Worm (Caenorhabditis elegans): Measurements from ENCODE around the gene F52E1.14.
"Not testable (repeated sequence)": the region's sequence is repeated elsewhere in the genome, so short reads cannot be mapped to it uniquely, and the experiment has no call there.

F52E1.14 gene

ce11 chrV:8340924-8341323, 42.8 kb upstream of the F52E1.14 start, which contains the start of gene C08D8.7:
Gene C08D8.7 (plus strand): TSS chrV:8341224.
- TF ChIP-seq ztf-4, pax-3, mep-1 (tag; optimal IDR thresholded peaks at IDR 0.05): not testable (repeated sequence)

ce11 chrV:8342416-8342815, 41.3 kb upstream of the F52E1.14 start:
- TF ChIP-seq vab-15 (tag; optimal IDR thresholded peaks at IDR 0.05) (no peak), fkh-8 (tag; optimal IDR thresholded peaks at IDR 0.05) (peak; percentile 38), egl-13 (tag; optimal IDR thresholded peaks at IDR 0.05) (peak; percentile 65), dsc-1 (tag; optimal IDR thresholded peaks at IDR 0.05) (peak; percentile 95), nhr-237 (tag; optimal IDR thresholded peaks at IDR 0.05) (no peak), sox-4 (tag; optimal IDR thresholded peaks at IDR 0.05) (peak; percentile 8), mdl-1 (tag; optimal IDR thresholded peaks at IDR 0.05) (no peak), swsn-7 (tag; optimal IDR thresholded peaks at IDR 0.05) (no peak), ceh-90 (tag; optimal IDR thresholded peaks at IDR 0.05) (no peak), pax-3 (tag; optimal IDR thresholded peaks at IDR 0.05) (peak; percentile 58), ceh-8 (GFP tag; optimal IDR thresholded peaks at IDR 0.05) (no peak), ceh-88 (GFP tag; IDR thresholded peaks at IDR 0.05) (no peak), ztf-11 (tag; optimal IDR thresholded peaks at IDR 0.05) (no peak), hlh-4 (tag; optimal IDR thresholded peaks at IDR 0.05) (no peak), nhr-19 (GFP tag; conservative IDR thresholded peaks at IDR 0.05) (no peak), nhr-47 (tag; optimal IDR thresholded peaks at IDR 0.05) (peak; percentile 44)

ce11 chrV:8345436-8345835, 38.3 kb upstream of the F52E1.14 start, which contains the start of gene C08D8.1:
Gene C08D8.1 (plus strand): TSS chrV:8345759.
- no peak for TF ChIP-seq nhr-47 (tag; optimal IDR thresholded peaks at IDR 0.05)
- TF ChIP-seq fkh-4 (tag; optimal IDR thresholded peaks at IDR 0.05; ENCODE audit: borderline replicate concordance) = no peak
- TF ChIP-seq nhr-237 (tag; optimal IDR thresholded peaks at IDR 0.05) = no peak
- TF ChIP-seq egl-27 (tag; optimal IDR thresholded peaks at IDR 0.05) = no peak
- no peak for TF ChIP-seq F16B12.6 (tag; optimal IDR thresholded peaks at IDR 0.05)
- TF ChIP-seq mab-9 (GFP tag; IDR thresholded peaks at IDR 0.05) = no peak
- TF ChIP-seq ceh-90 (tag; optimal IDR thresholded peaks at IDR 0.05) = no peak
- TF ChIP-seq sptf-1 (tag; optimal IDR thresholded peaks at IDR 0.05) = no peak
- no peak for TF ChIP-seq nhr-76 (tag; optimal IDR thresholded peaks at IDR 0.05)
- no peak for TF ChIP-seq isw-1 (GFP tag; IDR thresholded peaks at IDR 0.05)

ce11 chrV:8348959-8349389, 34.7 kb upstream of the F52E1.14 start:
- no peak for TF ChIP-seq pag-3 (tag; optimal IDR thresholded peaks at IDR 0.05; ENCODE audit: borderline replicate concordance, insufficient read depth)
- TF ChIP-seq egl-13 (tag; optimal IDR thresholded peaks at IDR 0.05) = peak; percentile 56
- TF ChIP-seq unc-30 (tag; optimal IDR thresholded peaks at IDR 0.05) = no peak
- TF ChIP-seq lin-13 (GFP tag; optimal IDR thresholded peaks at IDR 0.05) = peak; percentile 59
- no peak for TF ChIP-seq C34B4.2 (tag; optimal IDR thresholded peaks at IDR 0.05)
- no peak for TF ChIP-seq zag-1 (tag; optimal IDR thresholded peaks at IDR 0.05)
- TF ChIP-seq mef-2 (tag; optimal IDR thresholded peaks at IDR 0.05) = no peak
- TF ChIP-seq mdl-1 (tag; optimal IDR thresholded peaks at IDR 0.05) = peak in 1 of 2 experiments; percentile 59
- peak; percentile 50 for TF ChIP-seq lir-3 (tag; optimal IDR thresholded peaks at IDR 0.05; ENCODE audit: poor library complexity)
- no peak for TF ChIP-seq ets-5 (GFP tag; IDR thresholded peaks at IDR 0.05)
- peak; percentile 95 for TF ChIP-seq nhr-71 (tag; optimal IDR thresholded peaks at IDR 0.05)
- peak; percentile 28 for TF ChIP-seq nhr-11 (tag; optimal IDR thresholded peaks at IDR 0.05)
- TF ChIP-seq blmp-1 (tag; optimal IDR thresholded peaks at IDR 0.05) = peak; percentile 26
- peak; percentile 93 for TF ChIP-seq dsc-1 (tag; optimal IDR thresholded peaks at IDR 0.05)
- peak; percentile 49 for TF ChIP-seq aly-2 (tag; optimal IDR thresholded peaks at IDR 0.05)
- TF ChIP-seq ztf-11 (tag; optimal IDR thresholded peaks at IDR 0.05) = peak in 1 of 2 experiments; percentile 69
- TF ChIP-seq lin-39 (tag; optimal IDR thresholded peaks at IDR 0.05) = peak; percentile 81
- no peak for TF ChIP-seq nhr-28 (tag; optimal IDR thresholded peaks at IDR 0.05)
- TF ChIP-seq jun-1 (tag; optimal IDR thresholded peaks at IDR 0.05) = peak; percentile 55
- TF ChIP-seq aha-1 (tag; optimal IDR thresholded peaks at IDR 0.05) = no peak
- no peak for TF ChIP-seq ces-1 (GFP tag; optimal IDR thresholded peaks at IDR 0.05)
- TF ChIP-seq alr-1 (tag; optimal IDR thresholded peaks at IDR 0.05; ENCODE audit: borderline replicate concordance) = no peak
- peak; percentile 95 for TF ChIP-seq snu-23 (GFP tag; optimal IDR thresholded peaks at IDR 0.05)
- TF ChIP-seq fkh-4 (tag; optimal IDR thresholded peaks at IDR 0.05; ENCODE audit: borderline replicate concordance) = no peak
- peak; percentile 75 for TF ChIP-seq fos-1 (tag; optimal IDR thresholded peaks at IDR 0.05)
- TF ChIP-seq lin-15B (tag; optimal IDR thresholded peaks at IDR 0.05) = peak; percentile 46
- no peak for TF ChIP-seq hlh-17 (GFP tag; optimal IDR thresholded peaks at IDR 0.05; ENCODE audit: borderline replicate concordance)
